In the genomic region with DNA sequence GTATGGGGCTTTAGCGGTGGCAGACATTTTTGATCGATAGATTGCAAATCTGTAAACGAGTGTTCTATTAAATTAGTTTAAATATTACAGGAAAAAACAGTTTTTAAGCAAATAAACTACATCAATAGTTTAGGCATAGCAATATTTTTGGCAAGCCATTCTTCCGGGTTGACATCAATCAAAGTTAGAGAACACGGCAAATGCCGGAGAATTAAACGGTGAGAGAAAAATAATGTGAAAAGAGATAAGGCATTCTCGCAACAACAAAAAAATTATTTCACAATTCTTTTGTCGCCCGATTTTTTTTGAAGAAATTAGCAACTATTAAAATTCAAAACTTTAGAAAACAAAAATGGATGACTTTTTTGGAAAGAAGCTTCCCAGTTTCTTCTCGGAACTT, we compare ENCODE assay signal across 5 worm cellular contexts.
TF ChIP-seq lines count a peak whose summit lies in the region.

Gene fbxa-188 (minus strand): TSS at position 51 of the 400 bp plus-strand sequence.
Gene fbxa-189 (plus strand): TSS at position 339 of the 400 bp plus-strand sequence.

TF ChIP-seq in whole organism, L1 larva, 84 proteins besides CTCF, POLR2A, EP300 and RAD21:
- TF ChIP-seq unc-130 (tag; optimal IDR thresholded peaks at IDR 0.05; lab: Kevin White, UChicago) = no peak
- TF ChIP-seq elt-2 (tag; optimal IDR thresholded peaks at IDR 0.05; lab: Kevin White, UChicago) = peak; percentile 31

TF ChIP-seq in whole organism, L2 larva, 48 proteins besides CTCF, POLR2A, EP300 and RAD21:
- no peak for TF ChIP-seq nhr-11 (tag; optimal IDR thresholded peaks at IDR 0.05; lab: Kevin White, UChicago)
- peak; percentile 19 for TF ChIP-seq fos-1 (tag; optimal IDR thresholded peaks at IDR 0.05; lab: Kevin White, UChicago)

TF ChIP-seq in whole organism, L3 larva, 47 proteins besides CTCF, POLR2A, EP300 and RAD21:
- TF ChIP-seq pha-4 (tag; optimal IDR thresholded peaks at IDR 0.05; lab: Kevin White, UChicago) (peak; percentile 25), nhr-67 (tag; optimal IDR thresholded peaks at IDR 0.05; lab: Kevin White, UChicago) (no peak), nhr-23 (tag; optimal IDR thresholded peaks at IDR 0.05; lab: Kevin White, UChicago) (no peak), lin-15B (tag; optimal IDR thresholded peaks at IDR 0.05; lab: Kevin White, UChicago) (no peak), daf-12 (tag; optimal IDR thresholded peaks at IDR 0.05; lab: Kevin White, UChicago) (no peak), elt-2 (tag; optimal IDR thresholded peaks at IDR 0.05; lab: Kevin White, UChicago) (peak; percentile 51), elt-1 (tag; optimal IDR thresholded peaks at IDR 0.05; lab: Kevin White, UChicago) (no peak), pqm-1 (tag; optimal IDR thresholded peaks at IDR 0.05; lab: Kevin White, UChicago) (peak; percentile 6), aly-2 (tag; optimal IDR thresholded peaks at IDR 0.05; lab: Kevin White, UChicago) (no peak)
TF ChIP-seq in whole organism, L3 larva: peak in this region for 3.

TF ChIP-seq in whole organism, L4 larva, 104 proteins besides CTCF, POLR2A, EP300 and RAD21:
- TF ChIP-seq egl-27 (tag; optimal IDR thresholded peaks at IDR 0.05; lab: Kevin White, UChicago) (no peak), nhr-28 (tag; optimal IDR thresholded peaks at IDR 0.05; lab: Kevin White, UChicago) (peak; percentile 40), pqm-1 (tag; optimal IDR thresholded peaks at IDR 0.05; lab: Kevin White, UChicago) (peak; percentile 56), duxl-1 (tag; optimal IDR thresholded peaks at IDR 0.05; lab: Kevin White, UChicago; ENCODE audit: poor library complexity) (peak; percentile 56), ceh-82 (tag; optimal IDR thresholded peaks at IDR 0.05; lab: Kevin White, UChicago) (no peak), hif-1 (tag; optimal IDR thresholded peaks at IDR 0.05; lab: Kevin White, UChicago) (no peak), dve-1 (tag; optimal IDR thresholded peaks at IDR 0.05; lab: Kevin White, UChicago; ENCODE audit: insufficient read depth) (peak; percentile 12), dmd-6 (GFP tag; IDR thresholded peaks at IDR 0.05; lab: Robert Waterston, UW) (peak; percentile 10; the same call in 1 of the 2 replicates), aly-2 (tag; optimal IDR thresholded peaks at IDR 0.05; lab: Kevin White, UChicago) (no peak), daf-16 (GFP tag; optimal IDR thresholded peaks at IDR 0.05; lab: Kevin White, UChicago) (no peak), daf-16 (tag; optimal IDR thresholded peaks at IDR 0.05; lab: Kevin White, UChicago) (peak; percentile 69)

TF ChIP-seq in whole organism, young adult, 124 proteins besides CTCF, POLR2A, EP300 and RAD21:
- TF ChIP-seq pbrm-1 (GFP tag; IDR thresholded peaks at IDR 0.05; lab: Robert Waterston, UW) (no peak), nhr-80 (tag; optimal IDR thresholded peaks at IDR 0.05; lab: Kevin White, UChicago) (peak; percentile 24), K11D2.4 (GFP tag; IDR thresholded peaks at IDR 0.05; lab: Robert Waterston, UW) (no peak), nfyb-1 (GFP tag; IDR thresholded peaks at IDR 0.05; lab: Robert Waterston, UW) (no peak), B0336.3 (GFP tag; IDR thresholded peaks at IDR 0.05; lab: Robert Waterston, UW) (no peak), F57A8.1 (GFP tag; optimal IDR thresholded peaks at IDR 0.05; lab: Kevin White, UChicago) (no peak)
